Fruit fly (Drosophila melanogaster) whole organism, embryonic: ENCODE results near the gene Dtg.

ENCODE experiments used
- Abd-B ChIP-seq: fragments of 200-800 bp; sonication (Bioruptor generic); optimal IDR thresholded peaks from 2 replicates; lab custom pipeline; 2018; ENCODE audit warnings: missing biosample characterization, mild to moderate bottlenecking, missing genetic modification characterization, moderate library complexity
- CG1024 ChIP-seq: fragments of 200-800 bp; sonication (Bioruptor generic); IDR thresholded peaks from 2 replicates; pipeline ENCODE4 v1.3.6; 2022; ENCODE audit warnings: missing biosample characterization, missing genetic modification characterization
- CG10267 ChIP-seq: fragments of 200-800 bp; sonication (Bioruptor generic); optimal IDR thresholded peaks from 2 replicates; lab custom pipeline; 2018; ENCODE audit warnings: missing biosample characterization, mild to moderate bottlenecking, missing genetic modification characterization, moderate library complexity
- CG11504 ChIP-seq: fragments of 200-800 bp; sonication (Bioruptor generic); optimal IDR thresholded peaks from 3 replicates; lab custom pipeline; 2019; ENCODE audit warnings: missing biosample characterization, mild to moderate bottlenecking, missing genetic modification characterization, moderate library complexity
- CG14667 ChIP-seq: fragments of 200-800 bp; sonication (Bioruptor generic); IDR thresholded peaks from 2 replicates; pipeline ENCODE4 v1.3.6; 2022; ENCODE audit warnings: missing biosample characterization, missing genetic modification characterization
- CG15601 ChIP-seq: fragments of 200-800 bp; sonication (Bioruptor generic); optimal IDR thresholded peaks from 3 replicates; lab custom pipeline; 2019; ENCODE audit warnings: missing biosample characterization, mild to moderate bottlenecking, missing genetic modification characterization, moderate library complexity
- CG17328 ChIP-seq: fragments of 200-800 bp; sonication (Bioruptor generic); IDR thresholded peaks from 2 replicates; pipeline ENCODE4 v1.3.6; 2022; ENCODE audit warnings: missing biosample characterization, missing genetic modification characterization
- CG17361 ChIP-seq: fragments of 200-800 bp; sonication (Bioruptor generic); IDR thresholded peaks from 3 replicates; pipeline ENCODE4 v1.3.6; 2022; ENCODE audit warnings: missing biosample characterization, missing genetic modification characterization
- CG18262 ChIP-seq: fragments of 200-800 bp; optimal IDR thresholded peaks from 3 replicates; lab custom pipeline; 2019; ENCODE audit warnings: missing biosample characterization, mild to moderate bottlenecking, missing genetic modification characterization, moderate library complexity
- CG18476 ChIP-seq: fragments of 200-800 bp; sonication (Bioruptor generic); optimal IDR thresholded peaks from 2 replicates; lab custom pipeline; 2016; ENCODE audit warnings: missing biosample characterization, mild to moderate bottlenecking, missing genetic modification characterization
- CG18619 ChIP-seq: fragments of 200-800 bp; sonication (Bioruptor generic); optimal IDR thresholded peaks from 3 replicates; lab custom pipeline; 2017; ENCODE audit warnings: missing biosample characterization, mild to moderate bottlenecking, missing genetic modification characterization
- CG2678 ChIP-seq: fragments of 200-800 bp; sonication (Bioruptor generic); optimal IDR thresholded peaks from 3 replicates; lab custom pipeline; 2019; ENCODE audit warnings: missing biosample characterization, mild to moderate bottlenecking, missing genetic modification characterization, moderate library complexity
- CG2875 ChIP-seq: fragments of 200-800 bp; sonication (Bioruptor generic); optimal IDR thresholded peaks from 2 replicates; lab custom pipeline; 2017; ENCODE audit warnings: missing biosample characterization, mild to moderate bottlenecking, missing genetic modification characterization, missing genetic modification reagents
- CG31365 ChIP-seq: fragments of 200-800 bp; sonication (Bioruptor generic); optimal IDR thresholded peaks from 2 replicates; lab custom pipeline; 2018; ENCODE audit warnings: missing biosample characterization, mild to moderate bottlenecking, missing genetic modification characterization
- CG32532 ChIP-seq: fragments of 200-800 bp; sonication (Bioruptor generic); IDR thresholded peaks from 2 replicates; pipeline ENCODE4 v1.3.6; 2022; ENCODE audit warnings: missing biosample characterization, missing genetic modification characterization
- CG4730 ChIP-seq: fragments of 200-800 bp; sonication (Bioruptor generic); IDR thresholded peaks from 2 replicates; pipeline ENCODE4 v1.3.6; 2022; ENCODE audit warnings: missing biosample characterization, missing genetic modification characterization
- CG6175 ChIP-seq: fragments of 200-800 bp; sonication (Bioruptor generic); IDR thresholded peaks from 3 replicates; pipeline ENCODE4 v1.3.6; 2022; ENCODE audit warnings: missing biosample characterization, missing genetic modification characterization
- CG9437 ChIP-seq: fragments of 200-800 bp; sonication (Bioruptor generic); optimal IDR thresholded peaks from 2 replicates; lab custom pipeline; 2018; ENCODE audit warnings: missing biosample characterization, mild to moderate bottlenecking, missing genetic modification characterization
- CG9797 ChIP-seq: fragments of 200-800 bp; sonication (Bioruptor generic); optimal IDR thresholded peaks from 3 replicates; lab custom pipeline; 2018; ENCODE audit warnings: missing biosample characterization, mild to moderate bottlenecking, missing genetic modification characterization
- Gsc ChIP-seq: fragments of 200-800 bp; sonication (Bioruptor generic); IDR thresholded peaks from 2 replicates; pipeline ENCODE4 v1.3.6; 2022; ENCODE audit warnings: missing biosample characterization, missing genetic modification characterization
- HLH4C ChIP-seq: fragments of 200-800 bp; sonication (Bioruptor generic); IDR thresholded peaks from 3 replicates; pipeline ENCODE4 v1.3.6; 2022; ENCODE audit warnings: missing biosample characterization, missing genetic modification characterization; ENCODE audit not compliant: partially characterized antibody
- Hand ChIP-seq: fragments of 200-800 bp; sonication (Bioruptor generic); optimal IDR thresholded peaks from 2 replicates; lab custom pipeline; 2017; ENCODE audit warnings: mild to moderate bottlenecking, missing biosample characterization, missing genetic modification reagents, missing genetic modification characterization
- HmgZ ChIP-seq: fragments of 200-800 bp; sonication (Bioruptor generic); optimal IDR thresholded peaks from 2 replicates; lab custom pipeline; 2018; ENCODE audit warnings: missing biosample characterization, mild to moderate bottlenecking, missing genetic modification characterization
- Hr39 ChIP-seq: fragments of >200 bp; optimal IDR thresholded peaks from 2 replicates; lab custom pipeline; 2017
- Max ChIP-seq: fragments of 200-800 bp; sonication (Bioruptor generic); optimal IDR thresholded peaks from 2 replicates; lab custom pipeline; 2016; ENCODE audit warnings: missing biosample characterization, mild to moderate bottlenecking, missing genetic modification characterization
- Meics ChIP-seq: fragments of 200-800 bp; sonication (Bioruptor generic); optimal IDR thresholded peaks from 2 replicates; lab custom pipeline; 2017; ENCODE audit warnings: missing biosample characterization, mild to moderate bottlenecking, missing genetic modification characterization
- Nf-YB ChIP-seq: fragments of 200-800 bp; sonication (Bioruptor generic); optimal IDR thresholded peaks from 3 replicates; lab custom pipeline; 2019; ENCODE audit warnings: missing biosample characterization, mild to moderate bottlenecking, missing genetic modification characterization, moderate library complexity
- Nf-YC ChIP-seq: fragments of 200-800 bp; optimal IDR thresholded peaks from 3 replicates; lab custom pipeline; 2019; ENCODE audit warnings: missing biosample characterization, mild to moderate bottlenecking, missing genetic modification characterization, moderate library complexity
- Spps ChIP-seq: fragments of 200-800 bp; sonication (Bioruptor generic); optimal IDR thresholded peaks from 2 replicates; lab custom pipeline; 2018; ENCODE audit warnings: missing biosample characterization, mild to moderate bottlenecking, missing genetic modification characterization
- Sry-β ChIP-seq: fragments of 200-800 bp; sonication (Bioruptor generic); optimal IDR thresholded peaks from 2 replicates; lab custom pipeline; 2018; ENCODE audit warnings: missing biosample characterization, mild to moderate bottlenecking, missing genetic modification characterization, moderate library complexity
- TFAM ChIP-seq: fragments of 200-800 bp; sonication (Bioruptor generic); optimal IDR thresholded peaks from 2 replicates; lab custom pipeline; 2017; ENCODE audit warnings: missing biosample characterization, missing genetic modification characterization, inconsistent platforms
- Tbp ChIP-seq: fragments of >200 bp; optimal IDR thresholded peaks from 2 replicates; lab custom pipeline; 2018; ENCODE audit warnings: missing biosample characterization, missing genetic modification characterization
- Xbp1 ChIP-seq: fragments of 200-800 bp; sonication (Bioruptor generic); optimal IDR thresholded peaks from 3 replicates; lab custom pipeline; 2016; ENCODE audit warnings: missing biosample characterization, mild to moderate bottlenecking, missing genetic modification characterization
- ato ChIP-seq: fragments of 200-800 bp; sonication (Bioruptor generic); IDR thresholded peaks from 2 replicates; pipeline ENCODE4 v1.3.6; 2022; ENCODE audit warnings: missing biosample characterization, missing genetic modification characterization; ENCODE audit not compliant: partially characterized antibody
- bbx ChIP-seq: fragments of 200-800 bp; sonication (Bioruptor generic); IDR thresholded peaks from 2 replicates; pipeline ENCODE4 v1.3.6; 2022; ENCODE audit warnings: missing biosample characterization, missing genetic modification characterization; ENCODE audit not compliant: partially characterized antibody
- cwo ChIP-seq: fragments of 200-800 bp; sonication (Bioruptor generic); optimal IDR thresholded peaks from 3 replicates; lab custom pipeline; 2017; ENCODE audit warnings: missing biosample characterization, missing genetic modification characterization, mild to moderate bottlenecking, moderate library complexity, missing genetic modification reagents
- eve ChIP-seq, 2 experiments: fragments of >200 bp; optimal IDR thresholded peaks; 2 replicates each; lab custom pipeline; 2017; ENCODE audit warnings: missing biosample characterization in 2 of 2, missing genetic modification characterization in 2 of 2
- eyg ChIP-seq: fragments of 200-800 bp; sonication (Bioruptor generic); optimal IDR thresholded peaks from 3 replicates; lab custom pipeline; 2016; ENCODE audit warnings: missing biosample characterization, missing genetic modification characterization
- ham ChIP-seq: fragments of 200-800 bp; sonication (Bioruptor generic); IDR thresholded peaks from 2 replicates; pipeline ENCODE4 v1.3.6; 2022; ENCODE audit warnings: missing biosample characterization, missing genetic modification characterization
- insv ChIP-seq, 2 experiments: fragments of 200-800 bp; sonication (Bioruptor generic); optimal IDR thresholded peaks; 3 replicates each; lab custom pipeline; 2016 to 2018; ENCODE audit warnings: missing biosample characterization in 2 of 2, missing genetic modification characterization in 2 of 2
- knrl ChIP-seq: fragments of 200-800 bp; sonication (Bioruptor generic); IDR thresholded peaks from 3 replicates; pipeline ENCODE4 v1.3.6; 2022; ENCODE audit warnings: missing biosample characterization, missing genetic modification characterization; ENCODE audit not compliant: partially characterized antibody
- lmd ChIP-seq: fragments of 200-800 bp; sonication (Bioruptor generic); IDR thresholded peaks from 2 replicates; pipeline ENCODE4 v1.3.6; 2022; ENCODE audit warnings: missing biosample characterization, missing genetic modification characterization
- mld ChIP-seq: fragments of 200-800 bp; sonication (Bioruptor generic); IDR thresholded peaks from 3 replicates; pipeline ENCODE4 v1.3.6; 2022; ENCODE audit warnings: missing biosample characterization, missing genetic modification characterization; ENCODE audit not compliant: partially characterized antibody
- pb ChIP-seq: fragments of 200-800 bp; sonication (Bioruptor generic); optimal IDR thresholded peaks from 3 replicates; lab custom pipeline; 2016; ENCODE audit warnings: missing biosample characterization, missing genetic modification characterization
- prd ChIP-seq, 3 experiments: fragments of >200 bp in 2 of 3; fragments of 200-800 bp in 1 of 3; sonication (Bioruptor generic) in 1 of 3; optimal IDR thresholded peaks in 2 of 3; IDR thresholded peaks in 1 of 3; 2 replicates in 2 of 3; 3 replicates in 1 of 3; pipeline versions ENCODE4 v1.3.6 to Lab custom; 2017 to 2022; ENCODE audit warnings: missing biosample characterization in 1 of 3, missing genetic modification characterization in 1 of 3
- psq ChIP-seq: fragments of 200-800 bp; sonication (Bioruptor generic); optimal IDR thresholded peaks from 2 replicates; lab custom pipeline; 2017; ENCODE audit warnings: missing biosample characterization, missing genetic modification characterization
- scrt ChIP-seq: fragments of 200-800 bp; sonication (Bioruptor generic); optimal IDR thresholded peaks from 2 replicates; lab custom pipeline; 2018; ENCODE audit warnings: missing biosample characterization, mild to moderate bottlenecking, missing genetic modification characterization, moderate library complexity
- sens ChIP-seq: fragments of 200-800 bp; sonication (Bioruptor generic); peaks from one replicate; lab custom pipeline; 2016; ENCODE audit warnings: missing biosample characterization, missing genetic modification characterization
- stwl ChIP-seq: fragments of 200-800 bp; sonication (Bioruptor generic); optimal IDR thresholded peaks from 3 replicates; lab custom pipeline; 2018; ENCODE audit warnings: missing biosample characterization, mild to moderate bottlenecking, missing genetic modification characterization, moderate library complexity
- tgo ChIP-seq: fragments of 200-800 bp; sonication (Bioruptor generic); IDR thresholded peaks from 3 replicates; pipeline ENCODE4 v1.3.6; 2022; ENCODE audit warnings: missing biosample characterization, missing genetic modification characterization
- tup ChIP-seq: fragments of 200-800 bp; sonication (Bioruptor generic); optimal IDR thresholded peaks from 2 replicates; lab custom pipeline; 2016; ENCODE audit warnings: missing biosample characterization, mild to moderate bottlenecking, missing genetic modification characterization, moderate library complexity

Dtg gene

DNA sequence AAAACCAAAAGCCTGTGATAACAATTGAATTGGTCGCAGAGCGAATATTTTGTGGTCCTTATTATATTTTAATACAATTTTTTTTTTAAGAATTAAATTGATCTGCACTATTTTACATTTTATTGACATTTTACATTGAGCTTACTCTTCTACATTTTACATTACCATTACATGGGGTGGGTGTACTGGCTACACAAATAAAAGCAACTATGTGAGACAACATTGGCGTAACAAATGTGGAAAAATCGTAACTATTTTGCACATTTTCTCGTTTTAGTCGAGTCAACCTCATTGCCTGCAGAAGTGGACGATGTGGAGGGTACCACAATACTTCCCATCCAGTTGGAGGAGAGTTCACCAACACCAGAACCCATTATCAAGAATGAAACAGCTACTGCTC, 2.7 kb downstream of the Dtg start (continued):
- TF ChIP-seq mld (GFP tag; lab: Robert Waterston, UW), result no peak
- peak; percentile 93 for TF ChIP-seq CG9437 (GFP tag; lab: Kevin White, UChicago)
- no peak for TF ChIP-seq Meics (GFP tag; lab: Kevin White, UChicago)
- TF ChIP-seq CG6175 (GFP tag; lab: Robert Waterston, UW), result no peak
- peak in 1 of 2 experiments; percentile 61 for TF ChIP-seq insv (GFP tag; optimal IDR thresholded peaks at IDR 0.05; lab: Kevin White, UChicago)
- TF ChIP-seq CG18476, result no peak
- no peak for TF ChIP-seq CG2678 (tag; lab: Kevin White, UChicago)
- no peak for TF ChIP-seq Tbp
- TF ChIP-seq CG18619 (GFP tag; lab: Kevin White, UChicago), result no peak
- TF ChIP-seq pb (GFP tag; lab: Kevin White, UChicago), result no peak
- no peak for TF ChIP-seq lmd (GFP tag; lab: Robert Waterston, UW)
- TF ChIP-seq Hand (GFP tag; lab: Kevin White, UChicago), result no peak
- TF ChIP-seq Spps, result no peak
- no peak for TF ChIP-seq prd (optimal IDR thresholded peaks at IDR 0.05; lab: Kevin White, UChicago)
- no peak for TF ChIP-seq prd (GFP tag; IDR thresholded peaks at IDR 0.05; lab: Robert Waterston, UW)
- TF ChIP-seq eyg (GFP tag; lab: Kevin White, UChicago), result no peak
- TF ChIP-seq CG2875 (GFP tag; lab: Kevin White, UChicago), result no peak
- TF ChIP-seq cwo (GFP tag; lab: Kevin White, UChicago), result no peak
- no peak for TF ChIP-seq ham
- no peak for TF ChIP-seq tgo
- no peak for TF ChIP-seq sens
- no peak for TF ChIP-seq CG9797 (GFP tag; lab: Kevin White, UChicago)
- no peak for TF ChIP-seq Sry-β (GFP tag; lab: Kevin White, UChicago)
- TF ChIP-seq HmgZ (tag; lab: Kevin White, UChicago), result peak; percentile 33
- no peak for TF ChIP-seq Hr39 (lab: Kevin White, UChicago)
- TF ChIP-seq CG10267 (tag; lab: Kevin White, UChicago), result peak; percentile 7
- TF ChIP-seq stwl (tag; lab: Kevin White, UChicago), result peak; percentile 31
- no peak for TF ChIP-seq CG4730 (GFP tag; lab: Robert Waterston, UW)
- TF ChIP-seq psq, result no peak
- TF ChIP-seq Max (GFP tag; lab: Kevin White, UChicago), result no peak
- no peak for TF ChIP-seq Xbp1
- TF ChIP-seq eve (GFP tag; optimal IDR thresholded peaks at IDR 0.05; lab: Kevin White, UChicago), result no peak
- TF ChIP-seq CG17361 (GFP tag; lab: Robert Waterston, UW), result no peak
- no peak for TF ChIP-seq scrt (GFP tag; lab: Kevin White, UChicago)
- no peak for TF ChIP-seq Gsc (GFP tag; lab: Robert Waterston, UW)
- TF ChIP-seq ato (GFP tag; lab: Robert Waterston, UW), result no peak
- no peak for TF ChIP-seq CG18262
- TF ChIP-seq CG17328 (GFP tag; lab: Robert Waterston, UW), result no peak
- TF ChIP-seq CG15601 (tag; lab: Kevin White, UChicago), result no peak
- TF ChIP-seq Nf-YB, result no peak
- no peak for TF ChIP-seq tup
- no peak for TF ChIP-seq CG32532 (GFP tag; lab: Robert Waterston, UW)
- TF ChIP-seq Abd-B (GFP tag; lab: Kevin White, UChicago), result peak; percentile 12
- peak; percentile 1 for TF ChIP-seq CG11504 (tag; lab: Kevin White, UChicago)
- peak; percentile 62 for TF ChIP-seq knrl
- no peak for TF ChIP-seq Nf-YC (tag; lab: Kevin White, UChicago)
- no peak for TF ChIP-seq CG31365 (tag; lab: Kevin White, UChicago)
- no peak for TF ChIP-seq TFAM (GFP tag; lab: Kevin White, UChicago)
- TF ChIP-seq CG14667, result no peak
- TF ChIP-seq CG1024 (GFP tag; lab: Robert Waterston, UW), result no peak
- no peak for TF ChIP-seq HLH4C (GFP tag; lab: Robert Waterston, UW)
- 0 out of 2 replicates have a peak, but pooled peaks have one; percentile 10 for TF ChIP-seq bbx (GFP tag; lab: Robert Waterston, UW)
